Fruit fly (Drosophila melanogaster) whole organism, embryonic: ENCODE results near the gene Srp14.

Source experiments
- CG12071 ChIP-seq: fragments of 200-800 bp; sonication (Bioruptor generic); optimal IDR thresholded peaks from 3 replicates; lab custom pipeline; 2018; ENCODE audit warnings: missing biosample characterization, mild to moderate bottlenecking, missing genetic modification characterization
- CG14014 ChIP-seq: fragments of 200-800 bp; sonication (Bioruptor generic); IDR thresholded peaks from 2 replicates; pipeline ENCODE4 v1.3.6; 2022; ENCODE audit warnings: missing biosample characterization, missing genetic modification characterization
- CG3065 ChIP-seq: fragments of 200-800 bp; sonication (Bioruptor generic); optimal IDR thresholded peaks from 2 replicates; lab custom pipeline; 2016; ENCODE audit warnings: missing biosample characterization, missing genetic modification characterization
- CG43689 ChIP-seq: fragments of 200-800 bp; sonication (Bioruptor generic); IDR thresholded peaks from 2 replicates; pipeline ENCODE4 v1.3.6; 2022; ENCODE audit warnings: missing biosample characterization, missing genetic modification characterization
- CG5953 ChIP-seq: fragments of 200-800 bp; sonication (Bioruptor generic); IDR thresholded peaks from 2 replicates; pipeline ENCODE4 v1.3.6; 2022; ENCODE audit warnings: missing biosample characterization, missing genetic modification characterization
- CG6689 ChIP-seq: fragments of 200-800 bp; sonication (Bioruptor generic); IDR thresholded peaks from 2 replicates; pipeline ENCODE4 v1.3.6; 2022; ENCODE audit warnings: missing biosample characterization, missing genetic modification characterization
- CG7556 ChIP-seq: fragments of 200-800 bp; sonication (Bioruptor generic); optimal IDR thresholded peaks from 2 replicates; lab custom pipeline; 2017; ENCODE audit warnings: missing biosample characterization, mild to moderate bottlenecking, missing genetic modification characterization
- CG8281 ChIP-seq: fragments of 200-800 bp; sonication (Bioruptor generic); optimal IDR thresholded peaks from 2 replicates; lab custom pipeline; 2018; ENCODE audit warnings: missing biosample characterization, mild to moderate bottlenecking, missing genetic modification characterization, moderate library complexity
- Trl ChIP-seq, 3 experiments: fragments of >200 bp in 2 of 3; fragments of 200-800 bp in 1 of 3; sonication (Bioruptor generic) in 1 of 3; optimal IDR thresholded peaks; 2 replicates in 1 of 3; 3 replicates in 2 of 3; lab custom pipeline; 2016 to 2017; ENCODE audit warnings: missing biosample characterization in 1 of 3, missing genetic modification characterization in 1 of 3
- odd ChIP-seq: fragments of 200-800 bp; sonication (Bioruptor generic); optimal IDR thresholded peaks from 2 replicates; lab custom pipeline; 2017; ENCODE audit warnings: missing biosample characterization, mild to moderate bottlenecking, missing genetic modification characterization
- trem ChIP-seq: fragments of 200-800 bp; optimal IDR thresholded peaks from 3 replicates; lab custom pipeline; 2019; ENCODE audit warnings: missing biosample characterization, mild to moderate bottlenecking, missing genetic modification characterization, moderate library complexity

- TF ChIP-seq CG5953 (no peak), CG8281 (tag; lab: Kevin White, UChicago) (no peak), CG3065 (GFP tag; lab: Kevin White, UChicago) (no peak), CG14014 (GFP tag; lab: Robert Waterston, UW) (no peak), CG43689 (GFP tag; lab: Robert Waterston, UW) (no peak), CG7556 (GFP tag; lab: Kevin White, UChicago) (no peak), Trl (optimal IDR thresholded peaks at IDR 0.05; lab: Kevin White, UChicago) (peak; percentile 65 to 76), Trl (GFP tag; optimal IDR thresholded peaks at IDR 0.05; lab: Kevin White, UChicago) (no peak), CG6689 (GFP tag; lab: Robert Waterston, UW) (no peak), odd (peak; percentile 53), trem (no peak), CG12071 (GFP tag; lab: Kevin White, UChicago) (peak; percentile 74)
Observed at dm6 chr3R:20555720-20556280, 24.1 kb upstream of the Srp14 start.
